Worm (Caenorhabditis elegans) whole organism, L4 larva: Measurements from ENCODE around the gene M02E1.3.

ENCODE experiments used
- F26F4.8 ChIP-seq: fragments of 200-800 bp; sonication (Bioruptor generic); conservative IDR thresholded peaks from 2 replicates; pipeline ENCODE4 v1.3.6; 2022; ENCODE audit warnings: missing genetic modification characterization, missing compliant biosample characterization
- T26A8.4 ChIP-seq: fragments of 200-800 bp; sonication (Bioruptor generic); IDR thresholded peaks from 2 replicates; pipeline ENCODE4 v1.3.6; 2022; ENCODE audit warnings: missing genetic modification characterization, missing compliant biosample characterization
- Y48G9A.11 ChIP-seq: fragments of 200-800 bp; sonication (Bioruptor generic); IDR thresholded peaks from 2 replicates; pipeline ENCODE4 v1.3.6; 2022; ENCODE audit warnings: missing genetic modification reagents, missing genetic modification characterization, missing compliant biosample characterization
- Y75B8A.6 ChIP-seq: fragments of 200-800 bp; sonication (Bioruptor generic); IDR thresholded peaks from 2 replicates; pipeline ENCODE4 v1.3.6; 2022; ENCODE audit warnings: missing genetic modification reagents, missing genetic modification characterization, missing compliant biosample characterization
- aha-1 ChIP-seq: fragments of 150-350 bp; peaks from one replicate; lab custom pipeline; 2014; ENCODE audit warnings: missing biosample characterization, missing genetic modification characterization
- attf-4 ChIP-seq: sonication (generic microtip); optimal IDR thresholded peaks from 3 replicates; lab custom pipeline; 2017; ENCODE audit warnings: missing biosample characterization, missing genetic modification characterization
- ceh-20 ChIP-seq: fragments of 200-800 bp; sonication (Bioruptor generic); IDR thresholded peaks from 2 replicates; pipeline ENCODE4 v1.3.6; 2022; ENCODE audit warnings: missing genetic modification reagents, missing genetic modification characterization, missing compliant biosample characterization
- ceh-82 ChIP-seq: sonication (generic microtip); optimal IDR thresholded peaks from 2 replicates; lab custom pipeline; 2017; ENCODE audit warnings: missing biosample characterization, missing genetic modification characterization
- dmd-8 ChIP-seq: fragments of 200-800 bp; sonication (Bioruptor generic); IDR thresholded peaks from 2 replicates; pipeline ENCODE4 v1.3.6; 2022; ENCODE audit warnings: missing genetic modification characterization, missing compliant biosample characterization
- dpl-1 ChIP-seq: fragments of 150-350 bp; optimal IDR thresholded peaks from 2 replicates; lab custom pipeline; 2014; ENCODE audit warnings: missing biosample characterization, missing genetic modification reagents, missing genetic modification characterization
- fos-1 ChIP-seq: fragments of 150-350 bp; optimal IDR thresholded peaks from 2 replicates; lab custom pipeline; 2014; ENCODE audit warnings: missing biosample characterization, missing genetic modification characterization
- jun-1 ChIP-seq: fragments of 150-350 bp; optimal IDR thresholded peaks from 2 replicates; lab custom pipeline; 2014; ENCODE audit warnings: missing biosample characterization, missing genetic modification reagents, missing genetic modification characterization
- lin-13 ChIP-seq: fragments of 150-350 bp; optimal IDR thresholded peaks from 2 replicates; lab custom pipeline; 2014; ENCODE audit warnings: missing biosample characterization, missing genetic modification reagents, missing genetic modification characterization
- lin-29 ChIP-seq: fragments of 200-800 bp; sonication (Bioruptor generic); IDR thresholded peaks from 2 replicates; pipeline ENCODE4 v1.3.6; 2022; ENCODE audit warnings: missing genetic modification reagents, missing genetic modification characterization, missing compliant biosample characterization
- mdl-1 ChIP-seq, 2 experiments: fragments of 150-350 bp in 1 of 2; sonication (generic microtip) in 1 of 2; optimal IDR thresholded peaks; 2 replicates each; lab custom pipeline; 2014 to 2017; ENCODE audit warnings: missing biosample characterization in 2 of 2, missing genetic modification characterization in 2 of 2
- nhr-102 ChIP-seq: sonication (generic microtip); optimal IDR thresholded peaks from 2 replicates; lab custom pipeline; 2016; ENCODE audit warnings: mild to moderate bottlenecking, missing genetic modification characterization, moderate library complexity, missing compliant biosample characterization
- nhr-111 ChIP-seq: fragments of 200-800 bp; sonication (Bioruptor generic); optimal IDR thresholded peaks from 2 replicates; lab custom pipeline; 2018; ENCODE audit warnings: mild to moderate bottlenecking, missing genetic modification characterization, missing compliant biosample characterization
- nhr-41 ChIP-seq: fragments of 200-800 bp; sonication (Bioruptor generic); IDR thresholded peaks from 2 replicates; pipeline ENCODE4 v1.3.6; 2022; ENCODE audit warnings: missing genetic modification reagents, missing genetic modification characterization, missing compliant biosample characterization
- rbr-2 ChIP-seq: sonication (generic microtip); optimal IDR thresholded peaks from 2 replicates; lab custom pipeline; 2016; ENCODE audit warnings: missing genotype, missing genetic modification characterization, missing compliant biosample characterization
- saeg-2 ChIP-seq: fragments of 200-800 bp; sonication (Bioruptor generic); IDR thresholded peaks from 2 replicates; pipeline ENCODE4 v1.3.6; 2022; ENCODE audit warnings: missing genetic modification reagents, missing genetic modification characterization, missing compliant biosample characterization
- sdz-12 ChIP-seq: fragments of 200-800 bp; sonication (Bioruptor generic); optimal IDR thresholded peaks from 2 replicates; lab custom pipeline; 2018; ENCODE audit warnings: mild to moderate bottlenecking, missing genetic modification characterization, missing compliant biosample characterization
- set-16 ChIP-seq: fragments of 200-800 bp; sonication (Bioruptor generic); IDR thresholded peaks from 2 replicates; pipeline ENCODE4 v1.3.6; 2022; ENCODE audit warnings: missing genetic modification reagents, missing genetic modification characterization, missing compliant biosample characterization
- ztf-11 ChIP-seq: fragments of 150-350 bp; optimal IDR thresholded peaks from 2 replicates; lab custom pipeline; 2014; ENCODE audit warnings: missing biosample characterization, missing genetic modification characterization
- ztf-7 ChIP-seq: fragments of 150-350 bp; optimal IDR thresholded peaks from 2 replicates; lab custom pipeline; 2014; ENCODE audit warnings: missing biosample characterization, missing genetic modification characterization

M02E1.3 gene

DNA sequence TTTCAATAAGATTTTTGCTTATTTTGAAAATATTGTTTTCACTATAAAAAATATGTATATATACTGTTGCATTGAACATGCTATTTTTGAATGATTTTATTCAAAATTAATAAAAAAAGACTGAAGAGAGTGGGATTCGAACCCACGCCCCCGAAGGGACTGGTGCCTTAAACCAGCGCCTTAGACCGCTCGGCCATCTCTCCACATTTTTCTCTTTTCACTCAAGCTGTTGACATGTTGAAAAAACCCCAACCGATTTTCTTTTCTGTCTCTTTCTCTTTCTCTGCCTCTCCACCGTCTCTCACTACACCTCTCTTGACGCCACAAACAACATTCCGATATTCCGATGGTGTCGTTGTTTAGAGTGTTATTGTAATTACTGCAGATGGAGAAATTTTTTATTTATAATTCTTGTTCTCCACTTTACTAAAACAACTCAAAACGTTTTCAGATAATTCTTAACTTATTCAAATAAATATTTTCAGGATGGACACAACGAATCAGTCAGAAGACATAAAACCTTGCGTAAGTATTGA lies 30.9 kb downstream of the M02E1.3 start, which contains the start of gene sor-3 (continued):
- TF ChIP-seq ceh-20 (peak; percentile 74), ceh-82 (tag; lab: Kevin White, UChicago) (no peak), fos-1 (tag; lab: Kevin White, UChicago) (no peak), Y48G9A.11 (GFP tag; lab: Robert Waterston, UW) (peak; percentile 58), lin-29 (GFP tag; lab: Robert Waterston, UW) (peak; percentile 62), T26A8.4 (GFP tag; lab: Robert Waterston, UW) (peak; percentile 86), Y75B8A.6 (peak; percentile 70), saeg-2 (GFP tag; lab: Robert Waterston, UW) (peak; percentile 64; the same call in 1 of the 2 replicates), F26F4.8 (GFP tag; lab: Robert Waterston, UW) (peak; percentile 91)

ce11 chrX:357792-358191 lies 35.5 kb downstream of the M02E1.3 start, which contains the start of gene C04E7.1:
Gene C04E7.1, plus strand, starts transcription at chrX:358092.
- TF ChIP-seq nhr-41, result no peak
- TF ChIP-seq jun-1 (tag; lab: Kevin White, UChicago), result no peak
- TF ChIP-seq rbr-2 (tag; lab: Kevin White, UChicago), result no peak
- TF ChIP-seq set-16 (GFP tag; lab: Robert Waterston, UW), result no peak
- TF ChIP-seq mdl-1 (tag; optimal IDR thresholded peaks at IDR 0.05; lab: Kevin White, UChicago), result no peak
- TF ChIP-seq nhr-111, result no peak

- TF ChIP-seq ztf-11 (no peak), sdz-12 (GFP tag; lab: Kevin White, UChicago) (no peak), nhr-102 (tag; lab: Kevin White, UChicago) (no peak)
Measured at ce11 chrX:360479-360878, 38.2 kb downstream of the M02E1.3 start, which contains the start of gene C04E7.5. Gene C04E7.5, plus strand, starts transcription at chrX:360779.

- no peak for TF ChIP-seq dmd-8
- TF ChIP-seq lin-13, result no peak
- TF ChIP-seq dpl-1 (GFP tag; lab: Kevin White, UChicago), result no peak
- TF ChIP-seq aha-1 (tag; lab: Kevin White, UChicago), result no peak
- no peak for TF ChIP-seq ztf-7
Measured at ce11 chrX:369923-370322, 47.6 kb downstream of the M02E1.3 start.

ce11 chrX:371761-372285 lies 49.5 kb downstream of the M02E1.3 start, which contains the start of gene nrde-3:
Gene nrde-3, plus strand, starts transcription at chrX:372235.
- no peak for TF ChIP-seq attf-4 (tag; lab: Kevin White, UChicago)
